Fruit fly (Drosophila melanogaster): ENCODE data around the gene Jig.
A peak's percentile ranks its signal among the peaks of the same experiment; 100 is the strongest.

Jig gene

dm6 chr3R:14574962-14575717 is 14.4 kb downstream of the Jig start (continued):
- TF ChIP-seq MBD-R2 (GFP tag; IDR thresholded peaks at IDR 0.05): peak; percentile 39
- TF ChIP-seq scrt (GFP tag; optimal IDR thresholded peaks at IDR 0.05): peak; percentile 67
- TF ChIP-seq Sox100B (GFP tag; optimal IDR thresholded peaks at IDR 0.05): peak; percentile 84
- peak; percentile 69 for TF ChIP-seq Ssrp (tag; optimal IDR thresholded peaks at IDR 0.05)
- no peak for TF ChIP-seq CG3163 (GFP tag; optimal IDR thresholded peaks at IDR 0.05)
- no peak for TF ChIP-seq gro (GFP tag; optimal IDR thresholded peaks at IDR 0.05)
- peak; percentile 74 for TF ChIP-seq cato (GFP tag; optimal IDR thresholded peaks at IDR 0.05; ENCODE audit: borderline replicate concordance)
- TF ChIP-seq crp (GFP tag; optimal IDR thresholded peaks at IDR 0.05): peak in 1 of 2 experiments; percentile 45
- peak; percentile 18 for TF ChIP-seq kni (GFP tag; optimal IDR thresholded peaks at IDR 0.05)
- TF ChIP-seq CG17829 (tag; optimal IDR thresholded peaks at IDR 0.05): peak; percentile 69
- TF ChIP-seq abd-A (tag; optimal IDR thresholded peaks at IDR 0.05): no peak
- peak; percentile 59 for TF ChIP-seq CHES-1-like (GFP tag; optimal IDR thresholded peaks at IDR 0.05)
- peak; percentile 72 for TF ChIP-seq tio (GFP tag; optimal IDR thresholded peaks at IDR 0.05)
- TF ChIP-seq Hr3 (GFP tag; optimal IDR thresholded peaks at IDR 0.05): peak; percentile 78
- peak; percentile 8 for TF ChIP-seq da (GFP tag; optimal IDR thresholded peaks at IDR 0.05)
- TF ChIP-seq CG12659 (GFP tag; optimal IDR thresholded peaks at IDR 0.05): peak; percentile 80
- peak; percentile 64 for TF ChIP-seq Fer3 (tag; optimal IDR thresholded peaks at IDR 0.05)
- peak; percentile 77 for TF ChIP-seq CG18262 (tag; optimal IDR thresholded peaks at IDR 0.05)
- TF ChIP-seq Optix (GFP tag; IDR thresholded peaks at IDR 0.05): no peak
- TF ChIP-seq nau (GFP tag; optimal IDR thresholded peaks at IDR 0.05): peak; percentile 38
- no peak for TF ChIP-seq jigr1 (GFP tag; IDR thresholded peaks at IDR 0.05)
- no peak for TF ChIP-seq Hey (tag; optimal IDR thresholded peaks at IDR 0.05)
- TF ChIP-seq Myb (GFP tag; optimal IDR thresholded peaks at IDR 0.05): no peak
- peak; percentile 47; the same call in 1 of the 2 replicates for TF ChIP-seq H2.0 (GFP tag; IDR thresholded peaks at IDR 0.05)
- no peak for TF ChIP-seq nerfin-2 (GFP tag; IDR thresholded peaks at IDR 0.05; ENCODE audit: partially characterized antibody)
- peak; percentile 80 for TF ChIP-seq ind (GFP tag; optimal IDR thresholded peaks at IDR 0.05)
- no peak for TF ChIP-seq bbx (GFP tag; IDR thresholded peaks at IDR 0.05; ENCODE audit: partially characterized antibody)
- TF ChIP-seq ham (GFP tag; IDR thresholded peaks at IDR 0.05): no peak
- TF ChIP-seq pros (GFP tag; optimal IDR thresholded peaks at IDR 0.05): no peak
- no peak for TF ChIP-seq CG4617 (GFP tag; optimal IDR thresholded peaks at IDR 0.05; ENCODE audit: borderline replicate concordance)
- TF ChIP-seq Atf-2 (GFP tag; optimal IDR thresholded peaks at IDR 0.05): peak; percentile 62
- TF ChIP-seq CG9609 (GFP tag; optimal IDR thresholded peaks at IDR 0.05): peak; percentile 46
- no peak for TF ChIP-seq sim (GFP tag; IDR thresholded peaks at IDR 0.05)
- TF ChIP-seq tx (GFP tag; optimal IDR thresholded peaks at IDR 0.05): no peak
- no peak for TF ChIP-seq jing (GFP tag; optimal IDR thresholded peaks at IDR 0.05)
- TF ChIP-seq CG11456 (GFP tag; IDR thresholded peaks at IDR 0.05): peak; percentile 66; the same call in 2 of the 3 replicates
- peak; percentile 72 for TF ChIP-seq CG17359 (tag; optimal IDR thresholded peaks at IDR 0.05)
- peak; percentile 72 for TF ChIP-seq Atf6 (GFP tag; IDR thresholded peaks at IDR 0.05)
- peak; percentile 69 for TF ChIP-seq CG3847 (GFP tag; IDR thresholded peaks at IDR 0.05)
- TF ChIP-seq ftz-f1 (GFP tag; optimal IDR thresholded peaks at IDR 0.05): no peak
- no peak for TF ChIP-seq CG10959 (GFP tag; IDR thresholded peaks at IDR 0.05)
- TF ChIP-seq CG31388 (GFP tag; optimal IDR thresholded peaks at IDR 0.05): no peak
- TF ChIP-seq gcm (GFP tag; optimal IDR thresholded peaks at IDR 0.05): peak; percentile 46
- peak; percentile 90 for TF ChIP-seq gem (tag; optimal IDR thresholded peaks at IDR 0.05)
- no peak for TF ChIP-seq Dll (GFP tag; IDR thresholded peaks at IDR 0.05; ENCODE audit: partially characterized antibody)
- TF ChIP-seq Ravus (GFP tag; IDR thresholded peaks at IDR 0.05): no peak
- no peak for TF ChIP-seq prd (optimal IDR thresholded peaks at IDR 0.05)
- peak; percentile 79; the same call in 2 of the 3 replicates for TF ChIP-seq prd (GFP tag; IDR thresholded peaks at IDR 0.05)
- TF ChIP-seq CG16863 (GFP tag; optimal IDR thresholded peaks at IDR 0.05): peak; percentile 64
